Worm (Caenorhabditis elegans): ENCODE data around the gene Y57G11A.5.
"Not testable (repeated sequence)": the region's sequence is repeated elsewhere in the genome, so short reads cannot be mapped to it uniquely, and the experiment has no call there.

Gene Y57G11A.5

DNA sequence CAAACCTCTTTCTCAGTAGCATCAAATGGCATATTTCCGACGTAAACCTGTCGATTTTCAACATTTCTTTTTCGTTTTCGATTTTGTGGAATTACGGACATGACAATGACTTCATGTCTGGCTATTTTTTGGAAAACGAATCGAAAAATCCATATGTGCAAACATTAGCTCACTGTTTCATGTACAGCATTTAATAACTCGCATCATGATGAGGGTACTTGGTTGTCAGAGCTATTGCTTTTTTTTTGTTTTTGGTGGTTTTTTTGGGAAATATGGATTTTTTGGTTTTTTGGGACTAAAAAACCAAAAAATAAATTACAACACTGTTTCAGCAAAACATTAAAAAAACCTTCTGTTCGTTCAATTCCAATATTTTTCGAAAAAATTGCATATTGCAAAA is at the start of gene Y57G11A.5:
Y57G11A.5 (minus strand) TSS at position 101 of the 400 bp plus-strand sequence.
- TF ChIP-seq nhr-76 (tag; optimal IDR thresholded peaks at IDR 0.05) (no peak), mls-2 (tag; optimal IDR thresholded peaks at IDR 0.05) (no peak), flh-1 (GFP tag; optimal IDR thresholded peaks at IDR 0.05) (no peak), elt-1 (tag; optimal IDR thresholded peaks at IDR 0.05; ENCODE audit: borderline replicate concordance, insufficient read depth) (no peak), ceh-39 (tag; optimal IDR thresholded peaks at IDR 0.05) (no peak), nhr-2 (tag; optimal IDR thresholded peaks at IDR 0.05) (no peak), unc-39 (tag; optimal IDR thresholded peaks at IDR 0.05) (no peak), unc-62 (GFP tag; optimal IDR thresholded peaks at IDR 0.05) (no peak), ham-2 (GFP tag; optimal IDR thresholded peaks at IDR 0.05) (no peak)

DNA sequence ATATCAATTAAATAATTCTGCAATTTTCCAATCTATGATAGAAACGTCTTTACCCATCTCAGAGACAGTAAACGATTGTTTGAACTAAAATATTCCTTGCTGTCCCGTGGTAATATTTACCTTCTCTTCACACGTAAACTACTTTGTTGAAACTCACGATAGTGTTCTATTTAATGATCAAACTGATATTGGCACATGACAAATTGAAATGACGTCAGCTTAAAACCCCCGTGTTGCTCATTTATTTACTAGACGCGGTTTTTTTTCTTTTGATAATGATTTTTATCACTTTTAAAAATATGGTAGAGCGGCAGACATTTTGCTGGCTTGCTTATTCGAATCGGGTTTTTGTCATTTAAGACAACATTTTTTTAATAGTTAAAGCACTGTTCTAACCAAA is 49.4 kb upstream of the Y57G11A.5 start:
- TF ChIP-seq nhr-28 (tag; optimal IDR thresholded peaks at IDR 0.05) (no peak), unc-39 (tag; optimal IDR thresholded peaks at IDR 0.05) (no peak), M03D4.4 (tag; optimal IDR thresholded peaks at IDR 0.05) (no peak), elt-1 (tag; optimal IDR thresholded peaks at IDR 0.05; ENCODE audit: borderline replicate concordance, insufficient read depth) (no peak)

DNA sequence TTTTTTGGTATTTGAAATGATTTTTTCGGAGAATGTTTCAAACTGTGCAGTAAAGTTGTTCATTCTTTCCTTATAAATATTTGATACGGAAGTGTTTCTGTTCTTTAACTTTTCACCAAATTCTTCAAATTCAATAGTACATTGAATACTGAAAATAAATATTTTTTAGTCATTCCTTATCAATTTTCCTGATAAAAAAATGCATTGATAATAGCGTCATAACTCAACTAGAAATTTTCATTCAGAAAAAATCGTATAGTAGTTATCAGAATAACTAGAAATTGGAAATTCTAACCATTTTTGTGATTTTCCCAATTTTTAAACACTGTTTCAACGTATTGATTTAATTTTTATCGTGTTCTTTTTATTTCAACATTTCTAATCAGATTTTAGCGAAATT is 47.0 kb upstream of the Y57G11A.5 start:
- TF ChIP-seq hlh-1 (tag; optimal IDR thresholded peaks at IDR 0.05) (no peak), pha-4 (tag; optimal IDR thresholded peaks at IDR 0.05) (no peak), tbx-8 (GFP tag; optimal IDR thresholded peaks at IDR 0.05) (no peak), lin-13 (tag; optimal IDR thresholded peaks at IDR 0.05) (no peak), unc-62 (GFP tag; optimal IDR thresholded peaks at IDR 0.05) (no peak), M03D4.4 (tag; optimal IDR thresholded peaks at IDR 0.05) (no peak), unc-120 (tag; optimal IDR thresholded peaks at IDR 0.05; ENCODE audit: poor library complexity, severe bottlenecking) (no peak), sptf-1 (tag; optimal IDR thresholded peaks at IDR 0.05) (no peak), ces-1 (GFP tag; optimal IDR thresholded peaks at IDR 0.05) (no peak), snpc-4 (tag; optimal IDR thresholded peaks at IDR 0.05) (no peak), elt-1 (tag; optimal IDR thresholded peaks at IDR 0.05; ENCODE audit: borderline replicate concordance, insufficient read depth) (no peak), nhr-2 (tag; optimal IDR thresholded peaks at IDR 0.05) (no peak), drap-1 (GFP tag; optimal IDR thresholded peaks at IDR 0.05) (no peak), zip-8 (tag; optimal IDR thresholded peaks at IDR 0.05) (no peak), blmp-1 (tag; optimal IDR thresholded peaks at IDR 0.05) (no peak), ceh-83 (GFP tag; optimal IDR thresholded peaks at IDR 0.05) (no peak), mep-1 (tag; optimal IDR thresholded peaks at IDR 0.05) (no peak)

DNA sequence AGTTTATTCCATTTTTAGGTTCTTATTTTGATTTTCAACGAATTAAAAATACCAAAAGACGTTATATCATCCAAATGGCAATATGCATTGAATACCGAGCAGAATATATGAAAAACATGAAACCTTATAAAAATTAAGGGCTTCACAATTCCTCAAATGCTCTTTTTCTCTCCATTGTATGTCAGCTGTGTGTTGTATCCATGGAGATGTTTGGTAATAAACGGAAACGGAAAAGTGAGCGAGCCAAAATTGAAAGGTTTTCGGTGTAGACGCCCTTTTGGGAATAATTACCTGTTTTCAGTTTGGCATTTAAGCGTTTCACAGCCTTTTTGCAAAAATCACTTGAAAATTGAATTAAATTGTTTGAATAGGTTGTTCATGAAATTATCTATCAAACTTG is 45.3 kb upstream of the Y57G11A.5 start:
- no peak for TF ChIP-seq lin-32 (GFP tag; optimal IDR thresholded peaks at IDR 0.05)
- TF ChIP-seq drap-1 (GFP tag; optimal IDR thresholded peaks at IDR 0.05), result no peak
- TF ChIP-seq M03D4.4 (tag; optimal IDR thresholded peaks at IDR 0.05), result no peak

DNA sequence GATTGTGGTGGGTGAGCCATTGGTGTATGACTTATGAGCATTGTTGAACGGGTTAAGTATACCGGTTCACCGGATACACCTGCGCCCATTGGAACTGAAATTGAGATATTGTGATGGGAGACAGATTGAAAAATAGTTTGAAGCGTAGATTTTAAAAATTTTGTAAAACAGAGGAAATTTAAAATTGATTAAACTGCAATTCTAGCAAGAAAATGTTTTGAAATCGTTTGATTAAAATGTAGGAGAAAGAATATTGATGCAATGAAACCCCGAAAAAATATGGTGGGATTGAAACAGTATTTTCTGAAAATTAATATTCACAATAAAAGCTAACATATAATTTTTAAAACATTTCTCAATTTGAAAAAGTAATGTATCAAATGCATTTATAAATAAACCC is 42.5 kb upstream of the Y57G11A.5 start, which contains the start of gene Y57G11B.6:
Y57G11B.6 (minus strand) TSS at position 101 of the 400 bp plus-strand sequence.
- TF ChIP-seq unc-62 (GFP tag; optimal IDR thresholded peaks at IDR 0.05), result no peak
- TF ChIP-seq blmp-1 (tag; optimal IDR thresholded peaks at IDR 0.05), result no peak
- TF ChIP-seq nhr-76 (tag; optimal IDR thresholded peaks at IDR 0.05), result no peak
- TF ChIP-seq drap-1 (GFP tag; optimal IDR thresholded peaks at IDR 0.05), result no peak
- TF ChIP-seq ceh-43 (GFP tag; optimal IDR thresholded peaks at IDR 0.05), result no peak
- TF ChIP-seq mep-1 (tag; optimal IDR thresholded peaks at IDR 0.05), result no peak
- no peak for TF ChIP-seq cnd-1 (tag; optimal IDR thresholded peaks at IDR 0.05)
- no peak for TF ChIP-seq zip-8 (tag; optimal IDR thresholded peaks at IDR 0.05)
- no peak for TF ChIP-seq nhr-28 (tag; optimal IDR thresholded peaks at IDR 0.05)

DNA sequence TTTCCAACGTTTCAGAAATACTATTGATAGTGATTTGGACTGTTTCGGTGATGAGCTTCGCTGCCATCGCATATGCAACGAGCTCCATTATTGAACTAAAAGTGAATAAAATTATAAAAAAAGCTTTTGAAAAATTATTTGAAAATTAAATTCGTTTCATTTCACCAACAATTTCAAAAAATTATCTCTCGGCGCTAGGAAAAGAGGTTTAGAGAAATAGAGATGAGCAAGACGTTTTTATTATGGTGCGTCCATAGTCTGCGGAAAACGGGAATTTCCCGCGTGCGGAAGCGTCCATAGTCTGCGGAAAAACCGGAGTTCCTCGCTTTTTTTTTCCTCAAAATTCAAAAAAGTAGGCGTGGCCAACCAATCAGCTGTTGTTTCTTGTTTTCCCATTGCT is 39.6 kb upstream of the Y57G11A.5 start, which contains the start of gene pals-30:
pals-30 (minus strand) TSS at position 101 of the 400 bp plus-strand sequence.
- TF ChIP-seq lin-32 (GFP tag; optimal IDR thresholded peaks at IDR 0.05); nhr-76 (tag; optimal IDR thresholded peaks at IDR 0.05); ceh-83 (GFP tag; optimal IDR thresholded peaks at IDR 0.05): not testable (repeated sequence)

DNA sequence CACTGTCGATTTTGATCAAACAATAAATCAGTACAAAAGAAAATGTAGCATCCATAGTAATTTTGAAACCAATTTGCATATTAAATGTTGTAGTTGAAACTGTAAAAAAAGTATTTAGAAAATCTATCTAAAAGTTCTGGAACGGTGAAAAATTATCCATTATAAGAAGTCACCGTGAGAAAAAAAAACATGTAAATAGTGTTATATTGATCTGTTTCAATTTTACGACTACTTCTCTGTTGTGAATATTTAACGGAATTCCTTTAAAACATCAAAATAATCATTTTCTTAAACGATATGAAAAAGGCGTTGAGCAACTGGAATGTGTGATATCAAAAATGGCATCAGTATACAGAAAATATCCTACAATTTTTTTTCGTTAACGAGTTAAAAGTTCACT is 37.0 kb upstream of the Y57G11A.5 start, which contains the start of gene T27E7.9:
T27E7.9 (minus strand) TSS at position 101 of the 400 bp plus-strand sequence.
- no peak for TF ChIP-seq nhr-28 (tag; optimal IDR thresholded peaks at IDR 0.05)
- no peak for TF ChIP-seq ceh-39 (tag; optimal IDR thresholded peaks at IDR 0.05)
- no peak for TF ChIP-seq sem-2 (GFP tag; optimal IDR thresholded peaks at IDR 0.05)
